Worm (Caenorhabditis elegans): ENCODE results near the gene F29G6.1.

ce11 chrX:11456665-11457064 is 45.4 kb upstream of the F29G6.1 start:
- TF ChIP-seq T22C8.4 (GFP tag; IDR thresholded peaks at IDR 0.05) = no peak
- no peak for TF ChIP-seq ref-1 (GFP tag; conservative IDR thresholded peaks at IDR 0.05)
- no peak for TF ChIP-seq klf-2 (GFP tag; conservative IDR thresholded peaks at IDR 0.05)
- no peak for TF ChIP-seq tab-1 (GFP tag; IDR thresholded peaks at IDR 0.05)
